Fruit fly (Drosophila melanogaster) whole organism, embryonic: ENCODE measurements around the gene CG32176.

Source experiments
- CG10147 ChIP-seq: fragments of 200-800 bp; sonication (Bioruptor generic); optimal IDR thresholded peaks from 2 replicates; lab custom pipeline; 2019; ENCODE audit warnings: missing biosample characterization, mild to moderate bottlenecking, missing genetic modification characterization, moderate library complexity
- CG11504 ChIP-seq: fragments of 200-800 bp; sonication (Bioruptor generic); optimal IDR thresholded peaks from 3 replicates; lab custom pipeline; 2019; ENCODE audit warnings: missing biosample characterization, mild to moderate bottlenecking, missing genetic modification characterization, moderate library complexity
- CG13296 ChIP-seq: fragments of 200-800 bp; sonication (Bioruptor generic); optimal IDR thresholded peaks from 3 replicates; lab custom pipeline; 2018; ENCODE audit warnings: missing biosample characterization, mild to moderate bottlenecking, missing genetic modification characterization
- CG14667 ChIP-seq: fragments of 200-800 bp; sonication (Bioruptor generic); IDR thresholded peaks from 2 replicates; pipeline ENCODE4 v1.3.6; 2022; ENCODE audit warnings: missing biosample characterization, missing genetic modification characterization
- CG15269 ChIP-seq: fragments of 200-800 bp; sonication (Bioruptor generic); optimal IDR thresholded peaks from 2 replicates; lab custom pipeline; 2018; ENCODE audit warnings: missing biosample characterization, mild to moderate bottlenecking, missing genetic modification characterization, moderate library complexity
- CG1603 ChIP-seq: fragments of 200-800 bp; sonication (Bioruptor generic); optimal IDR thresholded peaks from 2 replicates; lab custom pipeline; 2019; ENCODE audit warnings: missing biosample characterization, mild to moderate bottlenecking, missing genetic modification characterization, moderate library complexity
- CG2120 ChIP-seq: fragments of 200-800 bp; sonication (Bioruptor generic); optimal IDR thresholded peaks from 3 replicates; lab custom pipeline; 2016; ENCODE audit warnings: missing biosample characterization, missing genetic modification characterization
- CG2875 ChIP-seq: fragments of 200-800 bp; sonication (Bioruptor generic); optimal IDR thresholded peaks from 2 replicates; lab custom pipeline; 2017; ENCODE audit warnings: missing biosample characterization, mild to moderate bottlenecking, missing genetic modification characterization, missing genetic modification reagents
- CG33213 ChIP-seq: fragments of 200-800 bp; sonication (Bioruptor generic); optimal IDR thresholded peaks from 3 replicates; lab custom pipeline; 2016; ENCODE audit warnings: missing biosample characterization, missing genetic modification characterization
- CG34376 ChIP-seq: fragments of 200-800 bp; sonication (Bioruptor generic); optimal IDR thresholded peaks from 2 replicates; lab custom pipeline; 2018; ENCODE audit warnings: missing biosample characterization, mild to moderate bottlenecking, missing genetic modification characterization
- CG3995 ChIP-seq: fragments of 200-800 bp; sonication (Bioruptor generic); optimal IDR thresholded peaks from 3 replicates; lab custom pipeline; 2016; ENCODE audit warnings: missing biosample characterization, missing genetic modification characterization
- CG4282 ChIP-seq: fragments of 200-800 bp; sonication (Bioruptor generic); optimal IDR thresholded peaks from 2 replicates; lab custom pipeline; 2016; ENCODE audit warnings: missing biosample characterization, missing genetic modification characterization
- CG6272 ChIP-seq: fragments of 200-800 bp; sonication (Bioruptor generic); IDR thresholded peaks from 2 replicates; pipeline ENCODE4 v1.3.6; 2022; ENCODE audit warnings: missing biosample characterization, missing genetic modification characterization
- CG7357 ChIP-seq: fragments of 200-800 bp; sonication (Bioruptor generic); IDR thresholded peaks from 3 replicates; pipeline ENCODE4 v1.3.6; 2022; ENCODE audit warnings: missing biosample characterization, missing genetic modification characterization
- CG7839 ChIP-seq: fragments of 200-800 bp; sonication (Bioruptor generic); optimal IDR thresholded peaks from 3 replicates; lab custom pipeline; 2018; ENCODE audit warnings: missing biosample characterization, mild to moderate bottlenecking, missing genetic modification characterization, moderate library complexity
- CG9817 ChIP-seq: fragments of 200-800 bp; sonication (Bioruptor generic); optimal IDR thresholded peaks from 2 replicates; lab custom pipeline; 2018; ENCODE audit warnings: missing biosample characterization, mild to moderate bottlenecking, missing genetic modification characterization, moderate library complexity
- CoRest ChIP-seq: fragments of 200-800 bp; sonication (Bioruptor generic); optimal IDR thresholded peaks from 3 replicates; lab custom pipeline; 2018; ENCODE audit warnings: missing biosample characterization, mild to moderate bottlenecking, missing genetic modification characterization, moderate library complexity
- D19A ChIP-seq: fragments of 200-800 bp; optimal IDR thresholded peaks from 3 replicates; lab custom pipeline; 2019; ENCODE audit warnings: missing biosample characterization, mild to moderate bottlenecking, missing genetic modification characterization, moderate library complexity
- D19B ChIP-seq: fragments of 200-800 bp; sonication (Bioruptor generic); optimal IDR thresholded peaks from 2 replicates; lab custom pipeline; 2017; ENCODE audit warnings: missing biosample characterization, mild to moderate bottlenecking, missing genetic modification characterization
- Fer3 ChIP-seq: fragments of 200-800 bp; sonication (Bioruptor generic); optimal IDR thresholded peaks from 2 replicates; lab custom pipeline; 2018; ENCODE audit warnings: missing biosample characterization, mild to moderate bottlenecking, missing genetic modification characterization, moderate library complexity
- HLH4C ChIP-seq: fragments of 200-800 bp; sonication (Bioruptor generic); IDR thresholded peaks from 3 replicates; pipeline ENCODE4 v1.3.6; 2022; ENCODE audit warnings: missing biosample characterization, missing genetic modification characterization; ENCODE audit not compliant: partially characterized antibody
- HmgD ChIP-seq: fragments of 200-800 bp; sonication (Bioruptor generic); optimal IDR thresholded peaks from 3 replicates; lab custom pipeline; 2016; ENCODE audit warnings: missing biosample characterization, missing genetic modification characterization
- Hmr ChIP-seq: fragments of 200-800 bp; sonication (Bioruptor generic); optimal IDR thresholded peaks from 3 replicates; lab custom pipeline; 2017; ENCODE audit warnings: mild to moderate bottlenecking, missing biosample characterization, missing genetic modification reagents, missing genetic modification characterization
- Hmx ChIP-seq: fragments of 200-800 bp; sonication (Bioruptor generic); optimal IDR thresholded peaks from 2 replicates; lab custom pipeline; 2016; ENCODE audit warnings: missing biosample characterization, missing genetic modification characterization
- Hr78 ChIP-seq, 2 experiments: fragments of 200-800 bp in 1 of 2; fragments of >200 bp in 1 of 2; sonication (Bioruptor generic) in 1 of 2; optimal IDR thresholded peaks; 2 replicates each; lab custom pipeline; 2017 to 2019; ENCODE audit warnings: missing biosample characterization in 2 of 2, missing genetic modification characterization in 2 of 2, mild to moderate bottlenecking in 1 of 2, moderate library complexity in 1 of 2
- Meics ChIP-seq: fragments of 200-800 bp; sonication (Bioruptor generic); optimal IDR thresholded peaks from 2 replicates; lab custom pipeline; 2017; ENCODE audit warnings: missing biosample characterization, mild to moderate bottlenecking, missing genetic modification characterization
- Pdp1 ChIP-seq, 2 experiments: fragments of 200-800 bp; sonication (Bioruptor generic); optimal IDR thresholded peaks; 3 replicates each; lab custom pipeline; 2016; ENCODE audit warnings: missing biosample characterization in 2 of 2, missing genetic modification characterization in 2 of 2, mild to moderate bottlenecking in 1 of 2, moderate library complexity in 1 of 2
- Sox102F ChIP-seq: fragments of 200-800 bp; sonication (Bioruptor generic); optimal IDR thresholded peaks from 2 replicates; lab custom pipeline; 2018; ENCODE audit warnings: missing biosample characterization, mild to moderate bottlenecking, missing genetic modification characterization, moderate library complexity
- bab2 ChIP-seq: fragments of 200-800 bp; sonication (Bioruptor generic); optimal IDR thresholded peaks from 2 replicates; lab custom pipeline; 2016; ENCODE audit warnings: missing biosample characterization, missing genetic modification characterization
- caup ChIP-seq: fragments of 200-800 bp; sonication (Bioruptor generic); optimal IDR thresholded peaks from 3 replicates; lab custom pipeline; 2017; ENCODE audit warnings: missing biosample characterization, mild to moderate bottlenecking, missing genetic modification characterization, moderate library complexity; ENCODE audit not compliant: severe bottlenecking
- chif ChIP-seq, 2 experiments: fragments of 200-800 bp; sonication (Bioruptor generic); optimal IDR thresholded peaks; 3 replicates each; lab custom pipeline; 2016; ENCODE audit warnings: missing biosample characterization in 2 of 2, missing genetic modification characterization in 2 of 2
- dmrt99B ChIP-seq: fragments of 200-800 bp; sonication (Bioruptor generic); optimal IDR thresholded peaks from 2 replicates; lab custom pipeline; 2018; ENCODE audit warnings: missing biosample characterization, mild to moderate bottlenecking, missing genetic modification characterization, moderate library complexity
- dpn ChIP-seq, 2 experiments: fragments of 200-800 bp; sonication (Bioruptor generic); optimal IDR thresholded peaks; 3 replicates each; lab custom pipeline; 2016; ENCODE audit warnings: missing biosample characterization in 2 of 2, missing genetic modification characterization in 2 of 2
- gro ChIP-seq: fragments of 200-800 bp; sonication (Bioruptor generic); optimal IDR thresholded peaks from 2 replicates; lab custom pipeline; 2016; ENCODE audit warnings: missing biosample characterization, missing genetic modification characterization
- gt ChIP-seq: fragments of 200-800 bp; sonication (Bioruptor generic); IDR thresholded peaks from 2 replicates; pipeline ENCODE4 v1.3.6; 2022; ENCODE audit warnings: missing biosample characterization, missing genetic modification characterization
- ken ChIP-seq: fragments of 200-800 bp; sonication (Bioruptor generic); IDR thresholded peaks from 3 replicates; pipeline ENCODE4 v1.3.6; 2022; ENCODE audit warnings: missing biosample characterization, missing genetic modification characterization
- mld ChIP-seq: fragments of 200-800 bp; sonication (Bioruptor generic); IDR thresholded peaks from 3 replicates; pipeline ENCODE4 v1.3.6; 2022; ENCODE audit warnings: missing biosample characterization, missing genetic modification characterization; ENCODE audit not compliant: partially characterized antibody
- pfk ChIP-seq: fragments of 200-800 bp; sonication (Bioruptor generic); optimal IDR thresholded peaks from 2 replicates; lab custom pipeline; 2018; ENCODE audit warnings: missing biosample characterization, mild to moderate bottlenecking, missing genetic modification characterization, moderate library complexity
- pho ChIP-seq: fragments of 200-800 bp; sonication (Bioruptor generic); optimal IDR thresholded peaks from 2 replicates; lab custom pipeline; 2016; ENCODE audit warnings: missing biosample characterization, missing genetic modification characterization
- pita ChIP-seq: fragments of 200-800 bp; sonication (Bioruptor generic); optimal IDR thresholded peaks from 2 replicates; lab custom pipeline; 2017; ENCODE audit warnings: missing biosample characterization, mild to moderate bottlenecking, missing genetic modification characterization
- rib ChIP-seq: fragments of 200-800 bp; sonication (Bioruptor generic); IDR thresholded peaks from 2 replicates; pipeline ENCODE4 v1.3.6; 2022; ENCODE audit warnings: missing biosample characterization, missing genetic modification characterization
- row ChIP-seq: fragments of 200-800 bp; sonication (Bioruptor generic); IDR thresholded peaks from 3 replicates; pipeline ENCODE4 v1.3.6; 2022; ENCODE audit warnings: missing biosample characterization, missing genetic modification characterization
- sd ChIP-seq: fragments of 200-800 bp; sonication (Bioruptor generic); optimal IDR thresholded peaks from 3 replicates; lab custom pipeline; 2018; ENCODE audit warnings: missing biosample characterization, mild to moderate bottlenecking, missing genetic modification characterization, moderate library complexity
- sisA ChIP-seq: fragments of 200-800 bp; sonication (Bioruptor generic); IDR thresholded peaks from 2 replicates; pipeline ENCODE4 v1.3.6; 2022; ENCODE audit warnings: missing biosample characterization, missing genetic modification characterization
- slbo ChIP-seq: fragments of 200-800 bp; sonication (Bioruptor generic); IDR thresholded peaks from 2 replicates; pipeline ENCODE4 v1.3.6; 2022; ENCODE audit warnings: missing biosample characterization, missing genetic modification characterization
- sob ChIP-seq: fragments of 200-800 bp; sonication (Bioruptor generic); IDR thresholded peaks from 2 replicates; pipeline ENCODE4 v1.3.6; 2022; ENCODE audit warnings: missing biosample characterization, missing genetic modification characterization
- sqz ChIP-seq: fragments of 200-800 bp; sonication (Bioruptor generic); optimal IDR thresholded peaks from 3 replicates; lab custom pipeline; 2018; ENCODE audit warnings: missing biosample characterization, mild to moderate bottlenecking, missing genetic modification characterization

The CG32176 gene

dm6 chr3L:17430390-17430789 is 3.3 kb upstream of the CG32176 start (continued):
- no peak for TF ChIP-seq sisA
- TF ChIP-seq rib (GFP tag; lab: Robert Waterston, UW): peak; percentile 43; the same call in 1 of the 2 replicates
- no peak for TF ChIP-seq CG2875 (GFP tag; lab: Kevin White, UChicago)
- TF ChIP-seq sob (GFP tag; lab: Robert Waterston, UW): no peak
- peak; percentile 61 for TF ChIP-seq sd (tag; lab: Kevin White, UChicago)
- peak in 1 of 2 experiments; percentile 75 for TF ChIP-seq Hr78 (GFP tag; optimal IDR thresholded peaks at IDR 0.05; lab: Kevin White, UChicago)
- peak in 1 of 2 experiments; percentile 4 for TF ChIP-seq Pdp1 (GFP tag; optimal IDR thresholded peaks at IDR 0.05; lab: Kevin White, UChicago)
- TF ChIP-seq, all 482 proteins: peak for 26

dm6 chr3L:17430957-17431585 is 2.6 kb upstream of the CG32176 start:
- no peak for TF ChIP-seq sqz
- TF ChIP-seq row (GFP tag; lab: Robert Waterston, UW): peak; percentile 35; the same call in 1 of the 3 replicates
- TF ChIP-seq CoRest: no peak
- no peak for TF ChIP-seq CG2875 (GFP tag; lab: Kevin White, UChicago)
- TF ChIP-seq HmgD (GFP tag; lab: Kevin White, UChicago): no peak
- TF ChIP-seq CG7839 (tag; lab: Kevin White, UChicago): peak; percentile 21
- TF ChIP-seq CG6272 (GFP tag; lab: Robert Waterston, UW): no peak
- TF ChIP-seq Sox102F (GFP tag; lab: Kevin White, UChicago): no peak
- TF ChIP-seq mld (GFP tag; lab: Robert Waterston, UW): no peak
- TF ChIP-seq CG1603 (tag; lab: Kevin White, UChicago): no peak
- TF ChIP-seq CG4282: no peak
- TF ChIP-seq Meics (GFP tag; lab: Kevin White, UChicago): peak; percentile 20
- peak; percentile 49 for TF ChIP-seq Hmr (GFP tag; lab: Kevin White, UChicago)
- TF ChIP-seq Hmx: no peak
- TF ChIP-seq CG2120 (GFP tag; lab: Kevin White, UChicago): peak; percentile 27
- no peak for TF ChIP-seq CG14667 (GFP tag; lab: Robert Waterston, UW)
- TF ChIP-seq bab2: peak; percentile 11
- no peak for TF ChIP-seq CG3995 (GFP tag; lab: Kevin White, UChicago)
- peak; percentile 15 for TF ChIP-seq CG11504 (tag; lab: Kevin White, UChicago)
- TF ChIP-seq CG9817: peak; percentile 5
- TF ChIP-seq pita (GFP tag; lab: Kevin White, UChicago): no peak
- TF ChIP-seq CG34376 (GFP tag; lab: Kevin White, UChicago): peak; percentile 73
- TF ChIP-seq CG7357 (GFP tag; lab: Robert Waterston, UW): no peak
- peak; percentile 22 for TF ChIP-seq CG10147 (GFP tag; lab: Kevin White, UChicago)
- peak; percentile 13 for TF ChIP-seq dmrt99B (tag; lab: Kevin White, UChicago)
- peak; percentile 33 for TF ChIP-seq CG15269 (tag; lab: Kevin White, UChicago)
- TF ChIP-seq ken (GFP tag; lab: Robert Waterston, UW): no peak
- peak; percentile 20 for TF ChIP-seq D19B (GFP tag; lab: Kevin White, UChicago)
- peak; percentile 5 for TF ChIP-seq caup (GFP tag; lab: Kevin White, UChicago)
- TF ChIP-seq gt (GFP tag; lab: Robert Waterston, UW): no peak
- TF ChIP-seq CG33213: peak; percentile 8
- peak; percentile 11 for TF ChIP-seq CG13296 (GFP tag; lab: Kevin White, UChicago)
- peak; percentile 3 for TF ChIP-seq pho (GFP tag; lab: Kevin White, UChicago)
- peak; percentile 43 for TF ChIP-seq slbo (GFP tag; lab: Robert Waterston, UW)
- TF ChIP-seq dpn (GFP tag; optimal IDR thresholded peaks at IDR 0.05; lab: Kevin White, UChicago): peak in 1 of 2 experiments; percentile 21
- TF ChIP-seq chif (GFP tag; optimal IDR thresholded peaks at IDR 0.05; lab: Kevin White, UChicago): no peak
- TF ChIP-seq pfk: peak; percentile 81
- peak; percentile 7 for TF ChIP-seq gro (GFP tag; lab: Kevin White, UChicago)
- peak; percentile 26 for TF ChIP-seq Fer3 (tag; lab: Kevin White, UChicago)
- TF ChIP-seq D19A (tag; lab: Kevin White, UChicago): peak; percentile 65
- no peak for TF ChIP-seq HLH4C (GFP tag; lab: Robert Waterston, UW)
